Fruit fly (Drosophila melanogaster) whole organism: ENCODE results near the gene Scr.

ENCODE experiments used
- CG8478 ChIP-seq: fragments of >200 bp; optimal IDR thresholded peaks from 2 replicates; lab custom pipeline; 2018; ENCODE audit warnings: inconsistent platforms
- Dll ChIP-seq: fragments of >200 bp; optimal IDR thresholded peaks from 2 replicates; lab custom pipeline; 2017
- EcR ChIP-seq, 2 experiments: fragments of >200 bp; optimal IDR thresholded peaks; 2 replicates each; lab custom pipeline; 2017; ENCODE audit warnings: missing biosample characterization in 2 of 2, missing genetic modification characterization in 2 of 2, missing genetic modification reagents in 2 of 2
- usp ChIP-seq: fragments of >200 bp; optimal IDR thresholded peaks from 2 replicates; lab custom pipeline; 2017; ENCODE audit warnings: missing biosample characterization, missing genetic modification characterization, mixed read lengths

- TF ChIP-seq usp (GFP tag; lab: Kevin White, UChicago): no peak
- TF ChIP-seq CG8478 (lab: Kevin White, UChicago): peak; percentile 62
- TF ChIP-seq EcR (GFP tag; optimal IDR thresholded peaks at IDR 0.05; lab: Kevin White, UChicago): no peak
- peak; percentile 35 for TF ChIP-seq Dll
These were observed 43.4 kb upstream of the Scr start for dm6 chr3R:6893137-6893578.
